Worm (Caenorhabditis elegans) whole organism, L4/young adult: ENCODE results near the gene Y25C1A.13.
"Not testable (repeated sequence)": the region's sequence is repeated elsewhere in the genome, so short reads cannot be mapped to it uniquely, and the experiment has no call there.

ENCODE experiments used
- W03F9.2 ChIP-seq: fragments of 150-350 bp; optimal IDR thresholded peaks from 2 replicates; lab custom pipeline; 2014; ENCODE audit warnings: missing biosample characterization, missing genetic modification characterization
- dao-5 ChIP-seq: sonication (generic microtip); optimal IDR thresholded peaks from 2 replicates; lab custom pipeline; 2016; ENCODE audit warnings: missing genotype, missing genetic modification characterization, moderate library complexity, missing compliant biosample characterization
- him-1 ChIP-seq: sonication (generic microtip); optimal IDR thresholded peaks from 2 replicates; lab custom pipeline; 2016; ENCODE audit warnings: missing genotype, missing genetic modification reagents, missing genetic modification characterization, missing compliant biosample characterization

Y25C1A.13 gene

ce11 chrII:3111147-3111546 is at the start of gene Y25C1A.13:
Y25C1A.13 (minus strand) TSS chrII:3111247.
- TF ChIP-seq him-1 (tag; lab: Kevin White, UChicago) (no peak), dao-5 (tag; lab: Kevin White, UChicago) (no peak), W03F9.2 (tag; lab: Kevin White, UChicago) (no peak)

- TF ChIP-seq W03F9.2 (tag; lab: Kevin White, UChicago) = no peak
- TF ChIP-seq dao-5 (tag; lab: Kevin White, UChicago) = no peak
- TF ChIP-seq him-1 (tag; lab: Kevin White, UChicago) = no peak
Observed at ce11 chrII:3158985-3159384, 47.9 kb upstream of the Y25C1A.13 start, which contains the start of gene sri-34. sri-34 (minus strand) TSS chrII:3159085.

ce11 chrII:3156749-3157148 is 45.7 kb upstream of the Y25C1A.13 start, which contains the start of gene sri-33:
sri-33 (minus strand) TSS chrII:3156849.
- TF ChIP-seq dao-5 (tag; lab: Kevin White, UChicago) = no peak
- no peak for TF ChIP-seq him-1 (tag; lab: Kevin White, UChicago)
- no peak for TF ChIP-seq W03F9.2 (tag; lab: Kevin White, UChicago)

- TF ChIP-seq dao-5 (tag; lab: Kevin White, UChicago) (no peak), W03F9.2 (tag; lab: Kevin White, UChicago) (no peak), him-1 (tag; lab: Kevin White, UChicago) (no peak)
Observed at ce11 chrII:3154383-3154782, 43.3 kb upstream of the Y25C1A.13 start, which contains the start of gene sri-32. sri-32 (minus strand) TSS chrII:3154483.

- TF ChIP-seq him-1 (tag; lab: Kevin White, UChicago) (no peak), W03F9.2 (tag; lab: Kevin White, UChicago) (no peak), dao-5 (tag; lab: Kevin White, UChicago) (no peak)
Observed at ce11 chrII:3151615-3152014, 40.6 kb upstream of the Y25C1A.13 start, which contains the start of the genes T10D4.14 and T10D4.19. T10D4.14 (minus strand) TSS chrII:3151715. T10D4.19 (plus strand) TSS chrII:3151918.

ce11 chrII:3149521-3150190 is 38.6 kb upstream of the Y25C1A.13 start, which contains the start of the genes T10D4.11 and T10D4.1:
T10D4.11 (minus strand) TSS chrII:3149621.
T10D4.1 (plus strand) TSS chrII:3150140.
- TF ChIP-seq W03F9.2 (tag; lab: Kevin White, UChicago) = no peak
- no peak for TF ChIP-seq dao-5 (tag; lab: Kevin White, UChicago)
- no peak for TF ChIP-seq him-1 (tag; lab: Kevin White, UChicago)

ce11 chrII:3148404-3148803 is 37.4 kb upstream of the Y25C1A.13 start:
- no peak for TF ChIP-seq dao-5 (tag; lab: Kevin White, UChicago)
- no peak for TF ChIP-seq W03F9.2 (tag; lab: Kevin White, UChicago)
- TF ChIP-seq him-1 (tag; lab: Kevin White, UChicago) = no peak

ce11 chrII:3145842-3146241 is 34.8 kb upstream of the Y25C1A.13 start, which contains the start of gene T10D4.15:
T10D4.15 (plus strand) TSS chrII:3146142.
- TF ChIP-seq him-1 (tag; lab: Kevin White, UChicago) (no peak), dao-5 (tag; lab: Kevin White, UChicago) (no peak), W03F9.2 (tag; lab: Kevin White, UChicago) (no peak)

- not testable (repeated sequence) for TF ChIP-seq him-1, W03F9.2, dao-5 (tag; lab: Kevin White, UChicago)
Observed at ce11 chrII:3144552-3144951, 33.5 kb upstream of the Y25C1A.13 start, which contains the start of gene sri-43. sri-43 (minus strand) TSS chrII:3144652.

ce11 chrII:3142855-3143254 is 31.8 kb upstream of the Y25C1A.13 start, which contains the start of gene sri-42:
sri-42 (minus strand) TSS chrII:3142955.
- TF ChIP-seq W03F9.2, dao-5, him-1 (tag; lab: Kevin White, UChicago): not testable (repeated sequence)

ce11 chrII:3137804-3138203 is 26.8 kb upstream of the Y25C1A.13 start, which contains the start of gene sri-54:
sri-54 (minus strand) TSS chrII:3137904.
- TF ChIP-seq W03F9.2 (tag; lab: Kevin White, UChicago) = no peak
- no peak for TF ChIP-seq dao-5 (tag; lab: Kevin White, UChicago)
- TF ChIP-seq him-1 (tag; lab: Kevin White, UChicago) = no peak

- TF ChIP-seq him-1 (tag; lab: Kevin White, UChicago) = no peak
- no peak for TF ChIP-seq dao-5 (tag; lab: Kevin White, UChicago)
- TF ChIP-seq W03F9.2 (tag; lab: Kevin White, UChicago) = no peak
Observed at ce11 chrII:3135293-3135692, 24.2 kb upstream of the Y25C1A.13 start.

- TF ChIP-seq dao-5 (tag; lab: Kevin White, UChicago) (no peak), him-1 (tag; lab: Kevin White, UChicago) (no peak), W03F9.2 (tag; lab: Kevin White, UChicago) (no peak)
Observed at ce11 chrII:3129007-3129406, 18.0 kb upstream of the Y25C1A.13 start, which contains the start of gene chil-24. chil-24 (plus strand) TSS chrII:3129162.
